Fruit fly (Drosophila melanogaster): Measurements from ENCODE around the gene CG5439.

The CG5439 gene

DNA sequence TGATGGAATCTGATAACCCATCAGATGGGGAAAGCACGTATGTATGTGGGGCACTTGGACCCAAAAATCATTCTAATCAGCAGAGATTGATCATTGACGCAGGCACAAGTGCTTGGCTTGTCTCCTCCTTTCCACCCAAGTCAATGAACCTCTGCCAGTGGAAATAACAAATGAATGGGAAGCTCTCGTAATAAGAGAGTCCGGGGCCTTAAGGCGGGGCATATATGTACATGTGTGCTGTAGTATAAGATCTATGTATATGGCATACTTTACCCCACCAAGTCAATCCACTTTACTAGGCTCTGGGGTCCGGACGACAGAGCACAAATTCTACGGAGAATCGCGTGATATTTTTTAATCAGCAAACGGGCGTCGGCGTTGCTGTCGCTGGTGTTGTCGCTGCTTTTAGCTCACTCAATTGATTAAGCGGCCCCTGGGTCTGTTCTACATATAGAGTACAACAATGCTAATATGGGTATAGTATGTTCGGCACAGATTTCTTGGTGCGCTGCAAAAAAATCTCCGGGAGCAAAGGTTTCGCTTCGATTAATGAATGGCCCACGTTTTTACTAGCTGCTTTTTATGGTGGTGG lies 29.2 kb downstream of the CG5439 start:
- TF ChIP-seq Blimp-1 (GFP tag; optimal IDR thresholded peaks at IDR 0.05) (no peak), TFAM (GFP tag; optimal IDR thresholded peaks at IDR 0.05) (no peak), CG33213 (GFP tag; optimal IDR thresholded peaks at IDR 0.05) (no peak), CG11085 (GFP tag; IDR thresholded peaks at IDR 0.05) (no peak), Med (GFP tag) (peak; percentile 37), BtbVII (GFP tag; optimal IDR thresholded peaks at IDR 0.05) (peak; percentile 28), lilli (GFP tag; optimal IDR thresholded peaks at IDR 0.05) (peak; percentile 18), Awh (GFP tag; IDR thresholded peaks at IDR 0.05) (0 out of 2 replicates have a peak, but pooled peaks have one; percentile 5), nom (GFP tag; optimal IDR thresholded peaks at IDR 0.05) (peak; percentile 55), HLH54F (GFP tag; optimal IDR thresholded peaks at IDR 0.05) (no peak), Drgx (GFP tag; IDR thresholded peaks at IDR 0.05) (peak; percentile 63), CG14860 (GFP tag; IDR thresholded peaks at IDR 0.05; ENCODE audit: partially characterized antibody) (no peak), exex (tag; optimal IDR thresholded peaks at IDR 0.05) (peak; percentile 55), Hey (tag; optimal IDR thresholded peaks at IDR 0.05) (peak; percentile 61), CG13296 (GFP tag; optimal IDR thresholded peaks at IDR 0.05) (peak; percentile 37), cas (GFP tag; IDR thresholded peaks at IDR 0.05) (no peak), CG10543 (GFP tag; optimal IDR thresholded peaks at IDR 0.05) (peak; percentile 95), Trl (optimal IDR thresholded peaks at IDR 0.05) (no peak), Trl (GFP tag; optimal IDR thresholded peaks at IDR 0.05) (no peak), sug (tag; optimal IDR thresholded peaks at IDR 0.05) (peak; percentile 98), cg (GFP tag; optimal IDR thresholded peaks at IDR 0.05) (no peak), CG18599 (GFP tag; optimal IDR thresholded peaks at IDR 0.05) (peak; percentile 9), CG7987 (GFP tag; optimal IDR thresholded peaks at IDR 0.05) (peak; percentile 37), Gug (GFP tag; IDR thresholded peaks at IDR 0.05) (no peak), ftz-f1 (GFP tag; optimal IDR thresholded peaks at IDR 0.05) (peak; percentile 19), Hmr (GFP tag; optimal IDR thresholded peaks at IDR 0.05) (peak; percentile 23), Adf1 (GFP tag; IDR thresholded peaks at IDR 0.05) (peak; percentile 69; the same call in 1 of the 2 replicates), pfk (GFP tag; optimal IDR thresholded peaks at IDR 0.05) (peak; percentile 55), CG10959 (GFP tag; IDR thresholded peaks at IDR 0.05) (no peak), grn (GFP tag; optimal IDR thresholded peaks at IDR 0.05) (peak; percentile 62), dati (GFP tag; IDR thresholded peaks at IDR 0.05) (no peak), Pdp1 (GFP tag; optimal IDR thresholded peaks at IDR 0.05) (peak in 1 of 2 experiments; percentile 78), CG34376 (GFP tag; optimal IDR thresholded peaks at IDR 0.05) (peak; percentile 96), chif (GFP tag; optimal IDR thresholded peaks at IDR 0.05) (no peak), CG6272 (GFP tag; IDR thresholded peaks at IDR 0.05) (no peak), CrebB (tag; optimal IDR thresholded peaks at IDR 0.05) (peak; percentile 13), CG6683 (GFP tag; optimal IDR thresholded peaks at IDR 0.05) (peak; percentile 26), Meics (GFP tag; optimal IDR thresholded peaks at IDR 0.05) (peak; percentile 32), CG7786 (GFP tag; optimal IDR thresholded peaks at IDR 0.05) (peak; percentile 29), HmgZ (tag; optimal IDR thresholded peaks at IDR 0.05) (peak; percentile 50), Fer1 (GFP tag; optimal IDR thresholded peaks at IDR 0.05) (peak; percentile 31), phol (tag; optimal IDR thresholded peaks at IDR 0.05) (no peak), chinmo (GFP tag; IDR thresholded peaks at IDR 0.05; ENCODE audit: partially characterized antibody) (0 out of 4 replicates have a peak, but pooled peaks have one; percentile 71), croc (GFP tag; conservative IDR thresholded peaks at IDR 0.05) (no peak), CG8290 (GFP tag; optimal IDR thresholded peaks at IDR 0.05) (no peak), CG8290 (tag; optimal IDR thresholded peaks at IDR 0.05) (peak in 1 of 2 experiments; percentile 37), Atf6 (GFP tag; IDR thresholded peaks at IDR 0.05) (0 out of 2 replicates have a peak, but pooled peaks have one; percentile 22), CG2678 (tag; optimal IDR thresholded peaks at IDR 0.05) (peak; percentile 30), ato (GFP tag; IDR thresholded peaks at IDR 0.05; ENCODE audit: partially characterized antibody) (no peak), Rfx (GFP tag; IDR thresholded peaks at IDR 0.05) (0 out of 2 replicates have a peak, but pooled peaks have one; percentile 23)
